Fruit fly (Drosophila melanogaster): ENCODE data around the gene sala.

sala gene

dm6 chr2L:11528129-11528589, 43.7 kb downstream of the sala start, which contains the start of gene CG31705 (continued):
- TF ChIP-seq unpg (GFP tag; optimal IDR thresholded peaks at IDR 0.05) (peak; percentile 52), Tbp (GFP tag; optimal IDR thresholded peaks at IDR 0.05) (no peak), cas (GFP tag; IDR thresholded peaks at IDR 0.05) (no peak), lilli (GFP tag; optimal IDR thresholded peaks at IDR 0.05) (no peak), CG17359 (tag; optimal IDR thresholded peaks at IDR 0.05) (peak; percentile 1), CG11247 (GFP tag; IDR thresholded peaks at IDR 0.05) (no peak; the same call in 1 of the 2 replicates), tup (GFP tag; optimal IDR thresholded peaks at IDR 0.05) (no peak), CG14441 (GFP tag; IDR thresholded peaks at IDR 0.05) (no peak), Elba2 (GFP tag; optimal IDR thresholded peaks at IDR 0.05) (no peak), ATbp (GFP tag; optimal IDR thresholded peaks at IDR 0.05) (peak; percentile 3), Lhr (GFP tag; optimal IDR thresholded peaks at IDR 0.05) (no peak), sob (GFP tag; IDR thresholded peaks at IDR 0.05) (peak; percentile 47; the same call in 1 of the 2 replicates), twi (tag; optimal IDR thresholded peaks at IDR 0.05) (no peak), eve (GFP tag; optimal IDR thresholded peaks at IDR 0.05) (no peak), Atf6 (GFP tag; IDR thresholded peaks at IDR 0.05) (no peak), sna (GFP tag; IDR thresholded peaks at IDR 0.05; ENCODE audit: partially characterized antibody) (no peak), HLH54F (GFP tag; optimal IDR thresholded peaks at IDR 0.05) (no peak), hb (GFP tag; IDR thresholded peaks at IDR 0.05; ENCODE audit: partially characterized antibody) (no peak), Taf1 (GFP tag; IDR thresholded peaks at IDR 0.05) (no peak), Optix (GFP tag; IDR thresholded peaks at IDR 0.05) (no peak), Doc3 (GFP tag; IDR thresholded peaks at IDR 0.05; ENCODE audit: partially characterized antibody) (no peak), fd96Cb (tag; optimal IDR thresholded peaks at IDR 0.05) (peak; percentile 33), CG11695 (GFP tag; IDR thresholded peaks at IDR 0.05) (peak; percentile 36; the same call in 1 of the 3 replicates), H15 (GFP tag; IDR thresholded peaks at IDR 0.05) (no peak), nerfin-2 (GFP tag; IDR thresholded peaks at IDR 0.05; ENCODE audit: partially characterized antibody) (no peak), crp (GFP tag; optimal IDR thresholded peaks at IDR 0.05) (no peak), Rx (GFP tag; IDR thresholded peaks at IDR 0.05) (no peak), peb (GFP tag; IDR thresholded peaks at IDR 0.05) (no peak), sqz (GFP tag; optimal IDR thresholded peaks at IDR 0.05) (no peak), CG3163 (GFP tag; optimal IDR thresholded peaks at IDR 0.05) (no peak), luna (GFP tag; optimal IDR thresholded peaks at IDR 0.05) (no peak), CG6854 (GFP tag; optimal IDR thresholded peaks at IDR 0.05) (no peak), fd102C (GFP tag; optimal IDR thresholded peaks at IDR 0.05) (no peak), Hmr (GFP tag; optimal IDR thresholded peaks at IDR 0.05) (peak; percentile 73), NC2α (GFP tag; optimal IDR thresholded peaks at IDR 0.05) (no peak), Ssrp (tag; optimal IDR thresholded peaks at IDR 0.05) (no peak), al (GFP tag; IDR thresholded peaks at IDR 0.05) (no peak; the same call in 1 of the 2 replicates), kni (GFP tag; optimal IDR thresholded peaks at IDR 0.05) (no peak), Bdp1 (GFP tag; optimal IDR thresholded peaks at IDR 0.05) (no peak), CG11723 (GFP tag; optimal IDR thresholded peaks at IDR 0.05) (no peak), CG2712 (tag; optimal IDR thresholded peaks at IDR 0.05) (no peak), prd (optimal IDR thresholded peaks at IDR 0.05) (no peak), prd (GFP tag; IDR thresholded peaks at IDR 0.05) (peak; percentile 12; the same call in 1 of the 3 replicates), Med (GFP tag) (peak; percentile 90), tna (GFP tag; IDR thresholded peaks at IDR 0.05; ENCODE audit: partially characterized antibody) (no peak), insv (GFP tag; optimal IDR thresholded peaks at IDR 0.05) (no peak), pnt (GFP tag; optimal IDR thresholded peaks at IDR 0.05) (no peak), CG12236 (GFP tag; optimal IDR thresholded peaks at IDR 0.05) (no peak), HLHmδ (GFP tag; optimal IDR thresholded peaks at IDR 0.05) (no peak), CG17361 (GFP tag; IDR thresholded peaks at IDR 0.05) (peak; percentile 80; the same call in 2 of the 3 replicates), grn (GFP tag; optimal IDR thresholded peaks at IDR 0.05) (no peak)
